Worm (Caenorhabditis elegans): ENCODE measurements around the gene B0334.20.

The B0334.20 gene

DNA sequence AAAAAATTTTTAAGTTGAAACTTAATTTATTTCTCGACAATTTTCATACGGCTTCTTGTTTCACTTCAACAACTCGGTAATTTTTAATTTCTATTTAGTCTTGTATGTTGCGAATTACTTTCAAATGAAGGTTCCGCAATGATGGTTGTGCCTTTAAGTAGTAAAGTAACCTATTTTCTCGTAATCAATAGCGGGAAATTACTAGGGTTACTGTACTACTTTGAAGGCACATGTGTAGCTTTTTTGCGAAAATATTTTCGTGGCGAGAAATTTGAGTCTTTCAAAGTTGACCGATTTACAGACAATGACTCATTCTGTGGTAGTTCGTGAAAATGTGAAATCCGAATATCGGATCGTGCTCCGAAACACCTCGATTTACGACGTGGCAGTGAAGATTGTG lies 17.9 kb upstream of the B0334.20 start, which contains the start of gene B0334.10:
TSS of gene B0334.10 (plus strand) at position 301 of the 400 bp plus-strand sequence.
- TF ChIP-seq unc-62 (GFP tag; optimal IDR thresholded peaks at IDR 0.05): no peak

DNA sequence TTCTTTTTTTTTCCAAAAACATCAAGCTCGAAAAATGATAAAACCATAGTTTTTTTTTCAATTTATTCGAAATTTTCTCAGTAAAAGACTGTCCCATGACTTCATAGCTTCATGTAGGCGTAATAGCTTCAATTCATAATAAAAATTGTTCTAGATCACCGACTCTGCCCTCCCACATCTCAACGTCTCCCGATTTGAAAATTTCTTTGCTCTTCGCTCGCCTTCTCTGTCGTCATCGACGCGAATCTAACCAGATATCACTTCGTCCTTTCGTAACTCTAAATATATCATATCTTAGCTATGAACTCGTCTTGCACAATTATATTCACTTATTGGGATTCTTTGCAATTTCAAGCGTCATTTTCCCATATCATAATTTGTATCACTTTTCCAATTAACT lies 14.5 kb upstream of the B0334.20 start, which contains the start of gene srh-44:
TSS of gene srh-44 (plus strand) at position 301 of the 400 bp plus-strand sequence.
- TF ChIP-seq unc-62 (GFP tag; optimal IDR thresholded peaks at IDR 0.05): no peak

DNA sequence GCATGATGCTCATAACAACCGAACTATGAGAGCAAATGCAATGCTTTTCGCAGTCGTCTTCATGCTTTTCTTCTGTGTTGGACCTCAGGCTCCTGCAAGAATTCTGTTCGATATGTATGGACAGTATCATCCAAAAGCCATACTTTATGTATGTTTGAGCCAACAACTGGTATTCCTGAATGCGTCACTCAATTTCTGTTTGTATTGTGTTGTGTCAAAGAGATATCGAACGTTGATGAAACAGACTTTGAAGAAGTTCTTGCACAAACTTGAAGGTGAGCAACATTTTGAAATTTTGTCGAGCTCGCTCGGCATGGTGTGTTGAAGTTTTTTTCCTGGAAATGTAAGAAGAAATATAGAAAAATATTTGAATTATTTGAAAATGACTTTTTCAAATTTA lies 12.7 kb upstream of the B0334.20 start:
- no peak for TF ChIP-seq unc-62 (GFP tag; optimal IDR thresholded peaks at IDR 0.05)

DNA sequence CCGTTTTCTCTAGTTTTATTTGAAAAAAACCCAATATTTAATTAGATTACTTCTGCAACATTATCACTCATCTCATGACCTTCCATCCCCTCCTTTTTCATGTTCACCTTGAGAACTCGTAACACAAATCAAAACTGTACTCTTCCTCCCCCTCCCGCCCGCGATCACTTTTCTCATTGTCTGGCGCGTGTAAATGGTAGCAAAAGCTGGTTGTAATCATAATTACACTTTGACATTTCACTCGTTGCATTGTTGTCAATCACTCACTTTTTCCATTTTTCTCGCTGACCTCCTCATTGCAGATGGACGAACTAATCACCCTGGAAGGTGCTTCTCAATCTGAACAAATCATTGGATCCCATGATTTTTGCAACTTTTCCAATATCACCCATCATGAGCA lies 10.1 kb upstream of the B0334.20 start, which contains the start of gene npr-41:
TSS of gene npr-41 (plus strand) at position 301 of the 400 bp plus-strand sequence.
- TF ChIP-seq unc-62 (GFP tag; optimal IDR thresholded peaks at IDR 0.05): no peak

DNA sequence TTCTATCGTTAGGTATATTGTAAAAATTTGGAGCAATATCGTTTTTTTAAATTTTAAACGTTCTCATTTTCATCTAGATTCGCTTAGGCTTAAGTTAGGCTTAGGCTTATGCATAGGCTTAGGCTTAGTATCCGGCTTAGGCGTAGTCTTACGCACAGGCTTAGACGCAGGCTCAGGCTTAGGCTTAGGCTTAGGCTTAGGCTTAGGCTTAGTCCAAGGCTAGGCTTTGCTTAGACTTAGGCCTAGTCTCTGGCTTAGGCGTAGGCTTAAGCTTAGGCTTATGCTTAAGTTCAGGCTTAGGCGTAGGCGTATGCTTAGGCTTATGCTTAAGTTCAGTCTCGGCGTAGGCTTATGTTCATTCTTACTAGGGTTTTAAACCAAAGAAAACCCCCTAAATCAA lies 3.5 kb upstream of the B0334.20 start:
- no peak for TF ChIP-seq unc-62 (GFP tag; optimal IDR thresholded peaks at IDR 0.05)

DNA sequence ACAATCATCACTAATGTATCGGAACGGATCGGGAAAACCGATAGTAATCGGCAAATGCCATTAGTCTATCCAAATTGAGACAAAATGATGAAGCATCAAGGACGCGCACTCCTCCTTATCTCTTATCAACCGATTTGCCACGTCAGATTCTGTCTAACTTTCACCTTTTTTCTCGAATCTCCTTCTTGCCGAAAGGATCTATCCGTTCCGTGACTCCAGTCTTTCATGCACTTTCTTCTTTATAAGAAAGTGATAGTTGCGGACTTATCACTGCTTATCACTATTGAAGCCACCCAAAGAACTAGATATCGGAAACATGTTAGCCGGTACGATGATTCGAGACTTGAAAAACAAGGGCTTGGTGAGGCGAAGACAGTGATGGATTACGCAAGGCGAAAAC lies 1.7 kb upstream of the B0334.20 start:
- no peak for TF ChIP-seq unc-62 (GFP tag; optimal IDR thresholded peaks at IDR 0.05)

DNA sequence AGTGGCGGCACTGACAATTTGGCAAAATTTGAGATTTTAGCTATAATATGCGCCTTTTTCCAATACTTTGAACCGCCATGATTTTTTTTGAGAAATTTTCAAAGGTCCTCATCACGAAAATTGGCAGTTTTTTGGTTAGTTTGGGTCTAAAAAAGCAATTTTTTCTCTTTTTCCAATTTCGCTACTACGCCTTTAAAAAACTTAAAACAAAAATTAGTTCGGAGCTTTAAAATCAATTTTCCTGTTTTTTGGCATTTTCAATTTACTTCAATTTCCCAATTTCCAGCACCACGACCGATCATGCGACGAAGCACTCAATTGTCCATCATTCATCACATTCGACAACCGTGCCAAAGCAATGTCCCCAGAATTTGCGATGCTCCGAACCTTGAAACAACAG lies 2.9 kb downstream of the B0334.20 start, which contains the start of gene B0334.5:
TSS of gene B0334.5 (plus strand) at position 301 of the 400 bp plus-strand sequence.
- no peak for TF ChIP-seq unc-62 (GFP tag; optimal IDR thresholded peaks at IDR 0.05)

DNA sequence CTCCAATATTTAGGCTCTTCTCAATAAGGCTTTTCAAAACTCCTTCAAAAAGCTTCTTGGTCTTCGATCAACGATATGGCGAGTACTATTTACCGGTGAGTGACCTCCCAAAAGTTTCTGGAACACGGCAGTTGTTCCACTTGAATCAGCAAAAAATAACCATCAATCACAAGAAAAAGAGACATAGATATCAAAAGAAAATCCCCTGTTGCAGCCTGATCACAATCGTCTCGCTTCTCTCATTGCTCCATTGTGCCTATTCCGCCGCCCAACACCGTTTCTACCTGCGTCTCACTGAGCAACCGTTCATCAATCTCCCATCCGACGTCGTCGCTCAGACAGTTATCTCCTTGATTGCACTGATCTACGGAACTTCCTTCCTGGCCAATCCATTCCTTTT lies 3.5 kb downstream of the B0334.20 start, which contains the start of gene emc-5:
TSS of gene emc-5 (plus strand) at position 14 of the 400 bp plus-strand sequence.
- no peak for TF ChIP-seq unc-62 (GFP tag; optimal IDR thresholded peaks at IDR 0.05)

DNA sequence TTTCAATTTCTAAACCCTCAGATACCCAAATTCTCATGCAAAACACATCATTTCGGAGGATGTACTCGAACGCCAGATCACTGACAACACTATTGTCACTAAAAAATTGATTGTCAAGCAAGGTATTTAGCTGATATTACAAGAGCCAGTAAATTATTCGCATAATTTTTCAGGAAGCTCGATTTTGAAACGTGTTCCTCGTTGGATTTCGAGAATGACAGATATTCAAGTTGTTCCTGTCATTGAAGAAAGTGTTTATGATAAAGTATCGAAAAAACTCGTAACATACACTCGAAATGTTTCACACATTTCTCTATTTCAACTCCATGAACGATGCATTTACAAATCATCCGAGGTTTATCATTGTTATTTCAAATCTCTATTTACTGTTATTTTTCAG lies 4.5 kb downstream of the B0334.20 start:
- no peak for TF ChIP-seq unc-62 (GFP tag; optimal IDR thresholded peaks at IDR 0.05)

DNA sequence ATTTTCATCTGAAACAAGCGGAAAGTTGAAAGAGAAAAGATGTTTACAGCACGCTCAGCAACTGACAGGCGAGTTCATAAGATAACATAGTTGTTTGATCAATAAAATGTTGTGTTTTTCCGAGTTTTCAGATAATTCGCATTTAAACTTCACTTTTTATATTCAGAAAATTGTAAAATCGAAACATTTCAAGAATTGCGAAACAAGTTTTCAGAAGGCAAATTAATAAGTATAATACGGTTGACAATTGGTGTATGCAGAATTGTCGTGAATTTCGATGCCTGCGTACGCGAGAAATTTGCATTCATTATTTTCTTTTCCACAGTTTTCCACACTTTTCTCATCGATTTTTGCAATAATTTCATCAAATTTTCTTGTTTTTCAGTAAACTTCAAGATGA lies 5.0 kb downstream of the B0334.20 start, which contains the start of the genes ooc-3 and B0334.4:
TSS of gene ooc-3 (minus strand) at position 15 of the 400 bp plus-strand sequence.
TSS of gene B0334.4 (plus strand) at position 386 of the 400 bp plus-strand sequence.
- no peak for TF ChIP-seq unc-62 (GFP tag; optimal IDR thresholded peaks at IDR 0.05)

DNA sequence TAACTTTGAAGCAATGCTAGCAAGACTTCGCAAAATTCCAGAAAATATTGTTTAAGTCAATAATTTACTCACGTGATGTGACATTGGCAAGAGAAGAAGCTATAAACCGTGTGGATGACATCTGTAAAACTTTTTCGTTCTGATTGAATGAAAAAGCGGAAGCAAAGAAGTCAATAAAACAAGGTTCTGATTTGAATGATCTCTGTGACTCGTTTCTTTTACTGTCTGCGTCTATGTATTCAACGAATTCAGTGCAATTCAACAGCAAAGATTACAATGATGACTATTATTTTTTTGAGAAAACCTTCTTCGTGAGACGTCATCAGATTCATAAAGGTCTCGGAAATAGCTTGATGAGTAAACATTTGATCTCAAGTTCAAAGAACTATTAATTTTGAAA lies 7.4 kb downstream of the B0334.20 start, which contains the start of gene hacl-1:
TSS of gene hacl-1 (minus strand) at position 121 of the 400 bp plus-strand sequence.
- no peak for TF ChIP-seq unc-62 (GFP tag; optimal IDR thresholded peaks at IDR 0.05)

DNA sequence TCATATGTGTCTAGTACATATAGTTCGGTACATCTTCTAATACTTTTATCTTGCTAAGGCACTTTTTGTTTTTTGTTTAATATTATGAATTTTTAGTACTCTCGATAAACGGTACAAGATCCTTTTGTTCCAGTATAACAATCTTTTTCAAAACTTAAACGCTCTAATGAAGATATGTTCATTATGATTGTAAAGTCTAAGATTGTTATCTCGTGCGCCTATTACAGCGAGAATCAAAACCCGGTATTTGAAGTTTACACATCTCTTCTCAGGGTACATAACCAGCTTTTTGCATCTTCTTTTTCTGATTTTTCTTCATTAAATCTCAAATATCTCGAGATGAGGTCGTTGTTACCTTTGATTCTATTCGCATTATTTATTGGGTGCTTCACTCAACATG lies 12.3 kb downstream of the B0334.20 start, which contains the start of gene B0334.13:
TSS of gene B0334.13 (plus strand) at position 301 of the 400 bp plus-strand sequence.
- TF ChIP-seq unc-62 (GFP tag; optimal IDR thresholded peaks at IDR 0.05): no peak

DNA sequence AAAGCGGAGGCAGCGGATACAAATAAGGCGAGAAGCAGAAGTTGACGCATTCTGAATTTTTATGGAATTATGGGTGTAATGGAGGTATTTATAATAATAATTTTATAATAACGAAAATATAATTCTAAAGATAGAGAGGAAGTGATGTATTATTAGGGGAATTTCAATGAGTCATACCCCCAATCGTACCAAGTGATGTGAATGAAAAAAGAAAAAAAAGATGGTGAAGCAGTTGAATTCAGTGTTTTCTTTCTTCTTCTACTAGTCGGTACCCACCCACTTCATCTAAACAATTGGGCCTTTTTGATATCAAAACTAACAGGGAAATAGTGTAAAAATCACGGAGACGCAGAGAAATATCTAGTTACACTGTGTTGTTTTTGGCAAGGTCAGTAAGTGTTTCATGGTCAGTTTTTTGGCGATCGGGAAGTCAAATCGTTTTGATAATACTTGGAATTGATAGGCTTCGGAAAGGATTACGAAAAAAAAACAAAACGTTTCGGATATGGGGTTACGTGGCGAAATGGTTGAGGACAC lies 13.5 kb downstream of the B0334.20 start, which contains the start of gene ttr-18:
TSS of gene ttr-18 (minus strand) at position 51 of the 537 bp plus-strand sequence.
- no peak for TF ChIP-seq unc-62 (GFP tag; optimal IDR thresholded peaks at IDR 0.05)

DNA sequence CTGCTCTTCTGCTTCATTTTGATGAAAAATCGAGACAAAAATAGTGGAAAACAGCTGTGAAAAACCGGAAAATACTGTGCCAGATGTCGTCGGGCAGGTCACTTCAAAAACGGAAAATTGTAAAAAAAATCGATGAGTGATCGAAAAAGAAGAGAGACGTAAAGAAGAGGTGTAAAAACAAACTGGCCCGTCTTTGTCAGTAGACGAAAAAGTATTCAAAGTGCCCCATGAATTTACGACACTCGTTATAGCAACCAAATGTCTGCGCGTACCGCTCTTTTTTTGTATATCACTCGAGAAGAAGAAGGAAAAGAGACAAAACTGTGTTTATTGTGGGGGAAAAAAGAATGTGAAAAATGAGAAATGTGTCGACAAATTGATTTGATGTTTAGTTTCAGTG lies 15.1 kb downstream of the B0334.20 start, which contains the start of gene twk-5:
TSS of gene twk-5 (minus strand) at position 101 of the 400 bp plus-strand sequence.
- no peak for TF ChIP-seq unc-62 (GFP tag; optimal IDR thresholded peaks at IDR 0.05)

DNA sequence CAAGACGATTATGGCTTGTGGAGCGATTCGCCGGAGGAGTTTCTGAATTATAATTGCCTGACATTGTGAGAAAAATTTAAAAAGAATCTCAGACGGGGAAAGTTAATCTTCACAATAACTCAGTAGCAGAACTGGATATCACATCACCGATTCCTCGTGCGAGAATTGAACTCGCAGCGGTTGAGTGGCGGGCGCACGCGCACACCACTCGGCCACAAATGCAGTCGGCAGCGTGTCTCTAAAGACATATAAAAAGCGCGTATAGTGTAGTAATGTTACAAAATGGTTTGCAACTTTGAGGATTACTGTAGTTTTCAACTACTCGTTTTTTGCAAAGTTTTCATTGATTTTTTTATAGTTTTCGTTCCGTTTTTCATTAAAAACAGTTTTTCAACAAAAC lies 15.7 kb downstream of the B0334.20 start:
- no peak for TF ChIP-seq unc-62 (GFP tag; optimal IDR thresholded peaks at IDR 0.05)

DNA sequence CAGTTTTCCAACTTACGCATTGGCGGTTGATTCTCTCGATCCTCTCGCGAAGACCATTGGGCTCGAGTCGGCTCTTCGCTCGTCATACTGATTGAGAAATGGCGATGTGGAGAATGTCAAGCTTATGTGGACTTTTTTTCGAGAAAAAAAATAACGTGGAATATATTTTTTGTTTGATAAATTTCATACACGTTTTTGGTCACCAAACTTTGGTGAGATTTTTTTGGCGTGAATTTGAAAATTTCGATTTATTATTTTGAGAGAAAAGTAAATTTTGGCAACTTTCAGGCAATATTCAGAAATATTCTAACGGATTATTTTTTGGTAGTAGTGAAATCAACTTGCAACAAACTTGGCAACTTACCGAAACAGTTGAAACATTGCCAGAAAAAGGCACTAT lies 21.2 kb downstream of the B0334.20 start, which contains the start of gene W02B12.12:
TSS of gene W02B12.12 (minus strand) at position 101 of the 400 bp plus-strand sequence.
- TF ChIP-seq unc-62 (GFP tag; optimal IDR thresholded peaks at IDR 0.05): no peak

DNA sequence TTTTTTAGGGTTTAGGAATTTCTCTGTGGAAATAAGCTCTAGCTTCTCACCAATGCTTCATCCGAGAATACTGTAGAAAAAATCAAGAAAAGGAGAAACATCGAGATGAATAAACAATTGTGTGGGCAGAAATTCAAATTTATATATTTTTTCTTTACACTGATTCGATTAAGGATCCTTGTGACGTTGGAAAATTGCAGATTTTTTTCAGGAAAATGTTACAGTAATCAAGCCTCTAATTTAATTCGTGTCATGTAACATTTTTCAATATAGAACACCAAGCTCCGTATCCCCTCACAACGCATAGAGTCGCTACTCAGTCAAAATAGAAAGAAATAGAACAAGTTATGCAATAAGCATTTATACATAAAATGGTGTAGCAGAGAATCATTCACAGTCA lies 23.8 kb downstream of the B0334.20 start, which contains the start of gene W02B12.16:
TSS of gene W02B12.16 (minus strand) at position 101 of the 400 bp plus-strand sequence.
- no peak for TF ChIP-seq unc-62 (GFP tag; optimal IDR thresholded peaks at IDR 0.05)

Data from whole organism, dauer.